Worm (Caenorhabditis elegans) whole organism, L4 larva: ENCODE measurements around the gene pcn-1.

Experiments
- F26F4.8 ChIP-seq: fragments of 200-800 bp; sonication (Bioruptor generic); conservative IDR thresholded peaks from 2 replicates; pipeline ENCODE4 v1.3.6; 2022; ENCODE audit warnings: missing genetic modification characterization, missing compliant biosample characterization
- R02D3.7 ChIP-seq: fragments of 150-350 bp; sonication (generic microtip); optimal IDR thresholded peaks from 3 replicates; lab custom pipeline; 2014; ENCODE audit warnings: missing biosample characterization, missing genetic modification characterization
- Y48G9A.11 ChIP-seq: fragments of 200-800 bp; sonication (Bioruptor generic); IDR thresholded peaks from 2 replicates; pipeline ENCODE4 v1.3.6; 2022; ENCODE audit warnings: missing genetic modification reagents, missing genetic modification characterization, missing compliant biosample characterization
- Y5F2A.4 ChIP-seq: fragments of 200-800 bp; sonication (Bioruptor generic); optimal IDR thresholded peaks from 2 replicates; lab custom pipeline; 2018; ENCODE audit warnings: mild to moderate bottlenecking, missing genetic modification characterization, missing compliant biosample characterization
- ZK337.2 ChIP-seq: fragments of 200-800 bp; sonication (Bioruptor generic); IDR thresholded peaks from 2 replicates; pipeline ENCODE4 v1.3.6; 2022; ENCODE audit warnings: missing genetic modification reagents, missing genetic modification characterization, missing compliant biosample characterization
- arid-1 ChIP-seq: fragments of 200-800 bp; sonication (Bioruptor generic); conservative IDR thresholded peaks from 2 replicates; pipeline ENCODE4 v1.3.6; 2022; ENCODE audit warnings: missing genetic modification reagents, missing genetic modification characterization, missing compliant biosample characterization
- ceh-20 ChIP-seq: fragments of 200-800 bp; sonication (Bioruptor generic); IDR thresholded peaks from 2 replicates; pipeline ENCODE4 v1.3.6; 2022; ENCODE audit warnings: missing genetic modification reagents, missing genetic modification characterization, missing compliant biosample characterization
- ctbp-1 ChIP-seq: fragments of 200-800 bp; sonication (Bioruptor generic); IDR thresholded peaks from 2 replicates; pipeline ENCODE4 v1.3.6; 2022; ENCODE audit warnings: missing genetic modification reagents, missing genetic modification characterization, missing compliant biosample characterization
- daf-16 ChIP-seq, 3 experiments: sonication (generic microtip); optimal IDR thresholded peaks; 2 replicates each; lab custom pipeline; 2016 to 2017; ENCODE audit warnings: missing genetic modification characterization in 3 of 3, missing genetic modification reagents in 3 of 3, mild to moderate bottlenecking in 2 of 3, missing compliant biosample characterization in 2 of 3, missing biosample characterization in 1 of 3, moderate library complexity in 1 of 3
- dmd-6 ChIP-seq: fragments of 200-800 bp; sonication (Bioruptor generic); IDR thresholded peaks from 2 replicates; pipeline ENCODE4 v1.3.6; 2022; ENCODE audit warnings: missing genetic modification reagents, missing genetic modification characterization, missing compliant biosample characterization
- dmd-9 ChIP-seq: fragments of 200-800 bp; sonication (Bioruptor generic); IDR thresholded peaks from 2 replicates; pipeline ENCODE4 v1.3.6; 2022; ENCODE audit warnings: missing genetic modification reagents, missing genetic modification characterization, missing compliant biosample characterization
- dve-1 ChIP-seq: sonication (generic microtip); optimal IDR thresholded peaks from 2 replicates; lab custom pipeline; 2017; ENCODE audit warnings: antibody characterized with exemption, mild to moderate bottlenecking, missing genetic modification characterization, missing compliant biosample characterization; ENCODE audit not compliant: insufficient read depth
- fos-1 ChIP-seq: fragments of 150-350 bp; optimal IDR thresholded peaks from 2 replicates; lab custom pipeline; 2014; ENCODE audit warnings: missing biosample characterization, missing genetic modification characterization
- hlh-11 ChIP-seq: fragments of 200-800 bp; sonication (Bioruptor generic); optimal IDR thresholded peaks from 2 replicates; lab custom pipeline; 2018; ENCODE audit warnings: mild to moderate bottlenecking, missing genetic modification characterization, missing compliant biosample characterization
- hlh-30 ChIP-seq: sonication (generic microtip); optimal IDR thresholded peaks from 2 replicates; lab custom pipeline; 2017; ENCODE audit warnings: antibody characterized with exemption, mild to moderate bottlenecking, missing genetic modification characterization, missing compliant biosample characterization; ENCODE audit not compliant: insufficient read depth
- hmg-1.1 ChIP-seq: fragments of 200-800 bp; sonication (Bioruptor generic); IDR thresholded peaks from 2 replicates; pipeline ENCODE4 v1.3.6; 2022; ENCODE audit warnings: missing genetic modification reagents, missing genetic modification characterization, missing compliant biosample characterization
- lim-7 ChIP-seq: fragments of 200-800 bp; sonication (Bioruptor generic); IDR thresholded peaks from 2 replicates; pipeline ENCODE4 v1.3.6; 2022; ENCODE audit warnings: missing genetic modification characterization, missing compliant biosample characterization
- lin-1 ChIP-seq: fragments of 200-800 bp; sonication (Bioruptor generic); IDR thresholded peaks from 2 replicates; pipeline ENCODE4 v1.3.6; 2022; ENCODE audit warnings: missing genetic modification reagents, missing genetic modification characterization, missing compliant biosample characterization
- lin-38 ChIP-seq: fragments of 200-800 bp; sonication (Bioruptor generic); IDR thresholded peaks from 2 replicates; pipeline ENCODE4 v1.3.6; 2022; ENCODE audit warnings: missing genetic modification reagents, missing genetic modification characterization, missing compliant biosample characterization
- lsy-2 ChIP-seq, 2 experiments: fragments of 150-350 bp in 1 of 2; sonication (generic microtip) in 1 of 2; optimal IDR thresholded peaks; 2 replicates each; lab custom pipeline; 2014 to 2017; ENCODE audit warnings: missing biosample characterization in 2 of 2, missing genetic modification characterization in 2 of 2
- mdl-1 ChIP-seq, 2 experiments: fragments of 150-350 bp in 1 of 2; sonication (generic microtip) in 1 of 2; optimal IDR thresholded peaks; 2 replicates each; lab custom pipeline; 2014 to 2017; ENCODE audit warnings: missing biosample characterization in 2 of 2, missing genetic modification characterization in 2 of 2
- mep-1 ChIP-seq: fragments of 150-350 bp; sonication (generic microtip); optimal IDR thresholded peaks from 3 replicates; lab custom pipeline; 2014; ENCODE audit warnings: missing biosample characterization, missing genetic modification characterization
- mes-2 ChIP-seq: sonication (generic microtip); optimal IDR thresholded peaks from 2 replicates; lab custom pipeline; 2016; ENCODE audit warnings: missing genotype, mild to moderate bottlenecking, missing genetic modification characterization, missing compliant biosample characterization; ENCODE audit not compliant: poor library complexity, severe bottlenecking
- mxl-2 ChIP-seq: fragments of 200-800 bp; sonication (Bioruptor generic); conservative IDR thresholded peaks from 2 replicates; pipeline ENCODE4 v1.3.6; 2022; ENCODE audit warnings: missing genetic modification reagents, missing genetic modification characterization, missing compliant biosample characterization
- nhr-111 ChIP-seq: fragments of 200-800 bp; sonication (Bioruptor generic); optimal IDR thresholded peaks from 2 replicates; lab custom pipeline; 2018; ENCODE audit warnings: mild to moderate bottlenecking, missing genetic modification characterization, missing compliant biosample characterization
- nhr-237 ChIP-seq: sonication (generic microtip); optimal IDR thresholded peaks from 2 replicates; lab custom pipeline; 2017; ENCODE audit warnings: missing biosample characterization, missing genetic modification characterization
- nhr-25 ChIP-seq: sonication (generic microtip); optimal IDR thresholded peaks from 2 replicates; lab custom pipeline; 2017; ENCODE audit warnings: missing genetic modification characterization, mild to moderate bottlenecking, missing compliant biosample characterization, antibody characterized with exemption, moderate library complexity, borderline replicate concordance; ENCODE audit not compliant: insufficient read depth
- nhr-28 ChIP-seq: fragments of 150-350 bp; optimal IDR thresholded peaks from 2 replicates; lab custom pipeline; 2014; ENCODE audit warnings: missing biosample characterization, missing genetic modification characterization
- nhr-41 ChIP-seq: fragments of 200-800 bp; sonication (Bioruptor generic); IDR thresholded peaks from 2 replicates; pipeline ENCODE4 v1.3.6; 2022; ENCODE audit warnings: missing genetic modification reagents, missing genetic modification characterization, missing compliant biosample characterization
- nhr-77 ChIP-seq: fragments of 150-350 bp; optimal IDR thresholded peaks from 2 replicates; lab custom pipeline; 2014; ENCODE audit warnings: missing biosample characterization, missing genetic modification characterization
- php-3 ChIP-seq: fragments of 200-800 bp; sonication (Bioruptor generic); IDR thresholded peaks from 2 replicates; pipeline ENCODE4 v1.3.6; 2022; ENCODE audit warnings: missing genetic modification reagents, missing genetic modification characterization, missing compliant biosample characterization
- saeg-2 ChIP-seq: fragments of 200-800 bp; sonication (Bioruptor generic); IDR thresholded peaks from 2 replicates; pipeline ENCODE4 v1.3.6; 2022; ENCODE audit warnings: missing genetic modification reagents, missing genetic modification characterization, missing compliant biosample characterization
- snpc-1.2 ChIP-seq: fragments of 200-800 bp; sonication (Bioruptor generic); IDR thresholded peaks from 2 replicates; pipeline ENCODE4 v1.3.6; 2022; ENCODE audit warnings: missing genetic modification reagents, missing genetic modification characterization, missing compliant biosample characterization
- tra-1 ChIP-seq: fragments of 200-800 bp; sonication (Bioruptor generic); IDR thresholded peaks from 2 replicates; pipeline ENCODE4 v1.3.6; 2022; ENCODE audit warnings: missing genetic modification reagents, missing genetic modification characterization, missing compliant biosample characterization
- unc-39 ChIP-seq: sonication (generic microtip); optimal IDR thresholded peaks from 2 replicates; lab custom pipeline; 2017; ENCODE audit warnings: missing biosample characterization, missing genetic modification characterization
- zip-11 ChIP-seq: fragments of 200-800 bp; sonication (Bioruptor generic); IDR thresholded peaks from 2 replicates; pipeline ENCODE4 v1.3.6; 2022; ENCODE audit warnings: missing genetic modification characterization, missing compliant biosample characterization
- zip-2 ChIP-seq: fragments of 150-350 bp; optimal IDR thresholded peaks from 2 replicates; lab custom pipeline; 2014; ENCODE audit warnings: missing biosample characterization, missing genetic modification characterization

Gene pcn-1

DNA sequence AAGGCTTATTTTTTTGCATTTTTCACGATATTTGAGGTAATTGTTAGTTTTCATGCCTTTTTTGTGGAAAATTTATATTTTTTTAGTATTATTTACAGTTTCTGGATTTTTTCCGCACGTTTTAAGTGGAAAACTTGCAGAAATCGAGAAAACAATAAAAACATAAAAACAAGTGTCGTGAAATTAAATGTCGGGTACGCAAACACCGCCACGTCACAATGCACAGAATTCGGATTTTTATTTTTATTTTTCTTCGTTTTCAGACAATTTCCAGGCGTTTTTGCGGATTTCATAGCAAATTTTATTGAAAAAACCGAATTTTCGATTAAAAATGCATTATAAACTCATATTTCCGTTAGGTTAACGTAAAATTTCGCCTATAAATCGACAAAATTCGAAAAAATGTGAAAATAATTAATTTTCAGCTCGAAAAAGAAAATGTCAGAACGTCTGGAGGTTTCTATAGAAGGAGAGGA lies 36.6 kb upstream of the pcn-1 start, which contains the start of gene C35B1.2:
TSS of gene C35B1.2 (plus strand) at position 426 of the 476 bp plus-strand sequence.
- TF ChIP-seq unc-39 (tag; lab: Kevin White, UChicago) (no peak), dmd-9 (no peak), F26F4.8 (no peak), lsy-2 (tag; optimal IDR thresholded peaks at IDR 0.05; lab: Kevin White, UChicago) (peak in 1 of 2 experiments; percentile 51), nhr-237 (tag; lab: Kevin White, UChicago) (no peak), tra-1 (GFP tag; lab: Robert Waterston, UW) (no peak), ceh-20 (GFP tag; lab: Robert Waterston, UW) (no peak), snpc-1.2 (GFP tag; lab: Robert Waterston, UW) (0 out of 2 replicates have a peak, but pooled peaks have one; percentile 41), hmg-1.1 (no peak), arid-1 (GFP tag; lab: Robert Waterston, UW) (no peak), saeg-2 (GFP tag; lab: Robert Waterston, UW) (no peak), Y48G9A.11 (GFP tag; lab: Robert Waterston, UW) (no peak), daf-16 (GFP tag; optimal IDR thresholded peaks at IDR 0.05; lab: Kevin White, UChicago) (no peak), daf-16 (tag; optimal IDR thresholded peaks at IDR 0.05; lab: Kevin White, UChicago) (peak; percentile 10), lin-38 (GFP tag; lab: Robert Waterston, UW) (peak; percentile 42), mxl-2 (no peak), Y5F2A.4 (no peak), nhr-41 (GFP tag; lab: Robert Waterston, UW) (no peak), mes-2 (tag; lab: Kevin White, UChicago) (peak; percentile 53), php-3 (0 out of 2 replicates have a peak, but pooled peaks have one; percentile 26)

DNA sequence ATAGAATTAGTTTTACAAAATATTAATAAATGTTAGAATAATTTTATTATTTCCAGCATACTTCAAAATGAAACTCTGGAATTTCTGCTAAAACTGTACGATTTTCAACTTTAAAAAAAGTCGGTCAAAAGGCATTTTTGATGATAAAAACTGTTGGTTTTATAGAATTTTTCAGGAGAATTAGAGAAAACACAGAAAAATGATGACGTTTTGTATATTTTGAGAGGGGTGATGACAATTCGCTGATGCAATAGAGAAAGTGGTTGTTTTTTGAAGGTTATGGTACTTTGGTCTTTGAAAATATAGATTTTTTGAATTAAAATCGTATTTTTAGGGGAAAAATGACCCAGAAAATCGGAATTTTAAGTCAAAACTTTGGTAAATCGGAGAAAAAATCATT lies 35.8 kb upstream of the pcn-1 start:
- TF ChIP-seq lim-7 (GFP tag; lab: Robert Waterston, UW) (no peak), hlh-30 (tag; lab: Kevin White, UChicago) (peak; percentile 47), ZK337.2 (GFP tag; lab: Robert Waterston, UW) (no peak), hlh-11 (tag; lab: Kevin White, UChicago) (peak; percentile 23), nhr-77 (tag; lab: Kevin White, UChicago) (peak; percentile 23), mdl-1 (tag; optimal IDR thresholded peaks at IDR 0.05; lab: Kevin White, UChicago) (no peak), daf-16 (GFP tag; optimal IDR thresholded peaks at IDR 0.05; lab: Kevin White, UChicago) (no peak), daf-16 (tag; optimal IDR thresholded peaks at IDR 0.05; lab: Kevin White, UChicago) (peak; percentile 83), zip-11 (GFP tag; lab: Robert Waterston, UW) (no peak), lsy-2 (tag; optimal IDR thresholded peaks at IDR 0.05; lab: Kevin White, UChicago) (peak in 1 of 2 experiments; percentile 17), nhr-28 (tag; lab: Kevin White, UChicago) (peak; percentile 35), dmd-6 (peak; percentile 29; the same call in 1 of the 2 replicates), dve-1 (tag; lab: Kevin White, UChicago) (peak; percentile 52), lin-1 (GFP tag; lab: Robert Waterston, UW) (no peak), fos-1 (no peak), mep-1 (tag; lab: Kevin White, UChicago) (peak; percentile 7)
- TF ChIP-seq, all 104 proteins: peak for 9

DNA sequence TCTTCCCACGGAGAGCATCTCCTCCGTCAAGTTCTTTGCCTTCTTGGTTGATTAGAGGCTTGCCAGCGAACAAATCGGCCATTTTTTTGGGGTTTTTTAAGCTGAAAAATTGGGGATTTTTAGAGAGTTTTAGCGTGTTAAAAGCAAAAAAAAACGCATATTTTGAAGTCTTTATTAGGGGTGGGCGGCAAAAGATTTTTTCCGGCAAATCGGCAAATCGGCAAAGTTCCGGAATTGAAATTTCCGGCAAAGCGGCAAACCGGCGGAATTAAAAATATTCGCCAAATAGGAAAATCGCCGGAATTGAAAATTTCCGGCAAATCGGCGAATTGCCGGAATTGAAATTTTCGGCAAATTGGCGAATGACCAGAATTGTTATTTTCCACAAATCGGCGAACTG lies 34.9 kb upstream of the pcn-1 start, which contains the start of gene C35B1.5:
TSS of gene C35B1.5 (minus strand) at position 101 of the 400 bp plus-strand sequence.
- TF ChIP-seq zip-2 (tag; lab: Kevin White, UChicago): no peak
- TF ChIP-seq ctbp-1: no peak
- TF ChIP-seq nhr-25: no peak
- no peak for TF ChIP-seq nhr-111 (GFP tag; lab: Kevin White, UChicago)
- no peak for TF ChIP-seq R02D3.7 (tag; lab: Kevin White, UChicago)
- TF ChIP-seq, all 104 proteins: peak for 0
